Worm (Caenorhabditis elegans): ENCODE data around the gene C49C3.15.

- TF ChIP-seq ceh-9 (tag; optimal IDR thresholded peaks at IDR 0.05) (no peak), T23F11.4 (GFP tag; optimal IDR thresholded peaks at IDR 0.05) (no peak), ceh-6 (GFP tag; optimal IDR thresholded peaks at IDR 0.05) (no peak), ahr-1 (tag; optimal IDR thresholded peaks at IDR 0.05) (no peak), pros-1 (tag; optimal IDR thresholded peaks at IDR 0.05) (no peak), ama-1 (optimal IDR thresholded peaks at IDR 0.05) (no peak)
Measured at ce11 chrIV:17331100-17331577, 2.9 kb upstream of the C49C3.15 start, which contains the start of gene C49C3.6.

Measured in whole organism, late embryonic.